Fruit fly (Drosophila melanogaster): ENCODE data around the gene Rubicon.

DNA sequence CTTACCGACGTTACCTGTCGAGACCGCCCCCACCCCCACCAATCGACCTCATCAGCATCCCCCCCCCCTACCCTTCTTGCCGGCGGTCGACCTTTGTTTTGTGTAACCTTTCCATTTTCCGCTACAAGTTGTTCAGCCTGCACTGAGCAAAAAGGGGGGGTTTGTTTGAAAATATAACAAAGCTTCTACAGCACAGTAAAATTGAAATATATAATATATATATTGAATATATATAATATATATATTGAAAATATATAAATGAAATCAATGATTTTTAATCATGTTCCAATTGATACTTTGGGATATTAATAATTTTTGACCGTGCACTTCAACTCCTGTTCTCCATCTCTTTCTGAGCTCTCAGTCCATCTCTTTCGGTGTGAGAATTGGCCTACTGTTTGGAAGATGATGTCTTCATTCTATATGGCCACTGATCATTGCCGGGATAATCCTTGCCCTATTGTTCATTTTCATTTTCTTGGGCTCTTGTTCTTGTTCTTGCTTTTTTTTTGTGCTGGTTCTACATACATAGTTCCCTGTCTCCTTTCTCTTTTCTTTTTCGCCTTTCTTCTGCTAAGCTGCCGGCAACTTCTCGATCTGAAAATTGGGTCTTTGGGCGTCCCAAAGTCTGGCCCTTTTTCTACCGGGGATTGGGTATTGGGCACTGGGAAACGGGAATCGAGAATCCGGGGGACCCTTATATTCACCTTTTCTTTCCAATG is 11.1 kb upstream of the Rubicon start:
- TF ChIP-seq woc (GFP tag; optimal IDR thresholded peaks at IDR 0.05) (no peak), N (GFP tag; optimal IDR thresholded peaks at IDR 0.05) (no peak), fru (GFP tag; optimal IDR thresholded peaks at IDR 0.05) (no peak), Hr78 (GFP tag; optimal IDR thresholded peaks at IDR 0.05) (no peak), HLH106 (tag; optimal IDR thresholded peaks at IDR 0.05) (no peak), Dif (GFP tag; optimal IDR thresholded peaks at IDR 0.05; ENCODE audit: partially characterized antibody) (no peak), GATAd (GFP tag; optimal IDR thresholded peaks at IDR 0.05) (no peak), pan (optimal IDR thresholded peaks at IDR 0.05) (no peak), foxo (GFP tag; optimal IDR thresholded peaks at IDR 0.05) (no peak), psq (GFP tag; optimal IDR thresholded peaks at IDR 0.05) (no peak), sv (GFP tag; optimal IDR thresholded peaks at IDR 0.05) (no peak), CrebA (GFP tag; optimal IDR thresholded peaks at IDR 0.05; ENCODE audit: borderline replicate concordance) (no peak), Jra (GFP tag; optimal IDR thresholded peaks at IDR 0.05) (no peak)
